Worm (Caenorhabditis elegans) whole organism, L4 larva: ENCODE data around the gene grl-25.

Source experiments
- D1046.2 ChIP-seq: fragments of 200-800 bp; sonication (Bioruptor generic); IDR thresholded peaks from 2 replicates; pipeline ENCODE4 v1.3.6; 2022; ENCODE audit warnings: missing genetic modification characterization, missing compliant biosample characterization
- F37D6.2 ChIP-seq: sonication (generic microtip); optimal IDR thresholded peaks from 2 replicates; lab custom pipeline; 2016; ENCODE audit warnings: mild to moderate bottlenecking, missing genetic modification characterization, missing compliant biosample characterization
- F49E8.2 ChIP-seq: sonication (generic microtip); optimal IDR thresholded peaks from 2 replicates; lab custom pipeline; 2016; ENCODE audit warnings: missing compliant biosample characterization, mild to moderate bottlenecking, missing genetic modification characterization, borderline replicate concordance
- Y48G9A.11 ChIP-seq: fragments of 200-800 bp; sonication (Bioruptor generic); IDR thresholded peaks from 2 replicates; pipeline ENCODE4 v1.3.6; 2022; ENCODE audit warnings: missing genetic modification reagents, missing genetic modification characterization, missing compliant biosample characterization
- Y5F2A.4 ChIP-seq: fragments of 200-800 bp; sonication (Bioruptor generic); optimal IDR thresholded peaks from 2 replicates; lab custom pipeline; 2018; ENCODE audit warnings: mild to moderate bottlenecking, missing genetic modification characterization, missing compliant biosample characterization
- Y75B8A.6 ChIP-seq: fragments of 200-800 bp; sonication (Bioruptor generic); IDR thresholded peaks from 2 replicates; pipeline ENCODE4 v1.3.6; 2022; ENCODE audit warnings: missing genetic modification reagents, missing genetic modification characterization, missing compliant biosample characterization
- ZK337.2 ChIP-seq: fragments of 200-800 bp; sonication (Bioruptor generic); IDR thresholded peaks from 2 replicates; pipeline ENCODE4 v1.3.6; 2022; ENCODE audit warnings: missing genetic modification reagents, missing genetic modification characterization, missing compliant biosample characterization
- ZK546.5 ChIP-seq, 2 experiments: sonication (generic microtip); optimal IDR thresholded peaks; 2 replicates each; lab custom pipeline; 2017; ENCODE audit warnings: missing biosample characterization in 2 of 2, missing genetic modification characterization in 2 of 2
- aly-2 ChIP-seq: sonication (generic microtip); optimal IDR thresholded peaks from 2 replicates; lab custom pipeline; 2018; ENCODE audit warnings: missing biosample characterization, missing genetic modification characterization
- ceh-20 ChIP-seq: fragments of 200-800 bp; sonication (Bioruptor generic); IDR thresholded peaks from 2 replicates; pipeline ENCODE4 v1.3.6; 2022; ENCODE audit warnings: missing genetic modification reagents, missing genetic modification characterization, missing compliant biosample characterization
- ceh-82 ChIP-seq: sonication (generic microtip); optimal IDR thresholded peaks from 2 replicates; lab custom pipeline; 2017; ENCODE audit warnings: missing biosample characterization, missing genetic modification characterization
- ces-1 ChIP-seq: fragments of 150-350 bp; sonication (generic microtip); optimal IDR thresholded peaks from 4 replicates; lab custom pipeline; 2014; ENCODE audit warnings: missing biosample characterization, missing genetic modification reagents, missing genetic modification characterization
- daf-19 ChIP-seq: fragments of 200-800 bp; sonication (Bioruptor generic); conservative IDR thresholded peaks from 2 replicates; pipeline ENCODE4 v1.3.6; 2022; ENCODE audit warnings: missing genetic modification characterization, missing compliant biosample characterization
- daf-8 ChIP-seq: fragments of 200-800 bp; sonication (Bioruptor generic); IDR thresholded peaks from 2 replicates; pipeline ENCODE4 v1.3.6; 2022; ENCODE audit warnings: missing genetic modification characterization, missing compliant biosample characterization
- dmd-6 ChIP-seq: fragments of 200-800 bp; sonication (Bioruptor generic); IDR thresholded peaks from 2 replicates; pipeline ENCODE4 v1.3.6; 2022; ENCODE audit warnings: missing genetic modification reagents, missing genetic modification characterization, missing compliant biosample characterization
- dmd-8 ChIP-seq: fragments of 200-800 bp; sonication (Bioruptor generic); IDR thresholded peaks from 2 replicates; pipeline ENCODE4 v1.3.6; 2022; ENCODE audit warnings: missing genetic modification characterization, missing compliant biosample characterization
- dmd-9 ChIP-seq: fragments of 200-800 bp; sonication (Bioruptor generic); IDR thresholded peaks from 2 replicates; pipeline ENCODE4 v1.3.6; 2022; ENCODE audit warnings: missing genetic modification reagents, missing genetic modification characterization, missing compliant biosample characterization
- duxl-1 ChIP-seq: sonication (generic microtip); optimal IDR thresholded peaks from 2 replicates; lab custom pipeline; 2016; ENCODE audit warnings: mild to moderate bottlenecking, missing genetic modification characterization, moderate library complexity, missing compliant biosample characterization; ENCODE audit not compliant: poor library complexity
- dve-1 ChIP-seq: sonication (generic microtip); optimal IDR thresholded peaks from 2 replicates; lab custom pipeline; 2017; ENCODE audit warnings: antibody characterized with exemption, mild to moderate bottlenecking, missing genetic modification characterization, missing compliant biosample characterization; ENCODE audit not compliant: insufficient read depth
- egl-27 ChIP-seq: sonication (generic microtip); optimal IDR thresholded peaks from 3 replicates; lab custom pipeline; 2017; ENCODE audit warnings: missing biosample characterization, missing genetic modification reagents, missing genetic modification characterization
- fkh-10 ChIP-seq: fragments of 150-350 bp; optimal IDR thresholded peaks from 2 replicates; lab custom pipeline; 2014; ENCODE audit warnings: missing biosample characterization, missing genetic modification reagents, missing genetic modification characterization
- fos-1 ChIP-seq: fragments of 150-350 bp; optimal IDR thresholded peaks from 2 replicates; lab custom pipeline; 2014; ENCODE audit warnings: missing biosample characterization, missing genetic modification characterization
- gei-8 ChIP-seq: fragments of 200-800 bp; sonication (Bioruptor generic); optimal IDR thresholded peaks from 2 replicates; lab custom pipeline; 2018; ENCODE audit warnings: mild to moderate bottlenecking, missing genetic modification characterization, missing compliant biosample characterization
- hlh-30 ChIP-seq: sonication (generic microtip); optimal IDR thresholded peaks from 2 replicates; lab custom pipeline; 2017; ENCODE audit warnings: antibody characterized with exemption, mild to moderate bottlenecking, missing genetic modification characterization, missing compliant biosample characterization; ENCODE audit not compliant: insufficient read depth
- lim-7 ChIP-seq: fragments of 200-800 bp; sonication (Bioruptor generic); IDR thresholded peaks from 2 replicates; pipeline ENCODE4 v1.3.6; 2022; ENCODE audit warnings: missing genetic modification characterization, missing compliant biosample characterization
- lin-15B ChIP-seq: fragments of 150-350 bp; sonication (generic microtip); optimal IDR thresholded peaks from 3 replicates; lab custom pipeline; 2014; ENCODE audit warnings: missing biosample characterization, missing genetic modification characterization
- lin-39 ChIP-seq: fragments of 150-350 bp; optimal IDR thresholded peaks from 2 replicates; lab custom pipeline; 2014; ENCODE audit warnings: missing biosample characterization, missing genetic modification reagents, missing genetic modification characterization
- madf-5 ChIP-seq, 2 experiments: fragments of 200-800 bp; sonication (Bioruptor generic); IDR thresholded peaks; 2 replicates each; pipeline ENCODE4 v1.3.6; 2022; ENCODE audit warnings: missing compliant biosample characterization in 2 of 2, missing genetic modification characterization in 2 of 2
- mdl-1 ChIP-seq, 2 experiments: fragments of 150-350 bp in 1 of 2; sonication (generic microtip) in 1 of 2; optimal IDR thresholded peaks; 2 replicates each; lab custom pipeline; 2014 to 2017; ENCODE audit warnings: missing biosample characterization in 2 of 2, missing genetic modification characterization in 2 of 2
- mxl-2 ChIP-seq: fragments of 200-800 bp; sonication (Bioruptor generic); conservative IDR thresholded peaks from 2 replicates; pipeline ENCODE4 v1.3.6; 2022; ENCODE audit warnings: missing genetic modification reagents, missing genetic modification characterization, missing compliant biosample characterization
- nhr-11 ChIP-seq: fragments of 150-350 bp; optimal IDR thresholded peaks from 2 replicates; lab custom pipeline; 2014; ENCODE audit warnings: missing biosample characterization, missing genetic modification characterization
- nhr-111 ChIP-seq: fragments of 200-800 bp; sonication (Bioruptor generic); optimal IDR thresholded peaks from 2 replicates; lab custom pipeline; 2018; ENCODE audit warnings: mild to moderate bottlenecking, missing genetic modification characterization, missing compliant biosample characterization
- nhr-28 ChIP-seq: fragments of 150-350 bp; optimal IDR thresholded peaks from 2 replicates; lab custom pipeline; 2014; ENCODE audit warnings: missing biosample characterization, missing genetic modification characterization
- nhr-48 ChIP-seq: sonication (generic microtip); optimal IDR thresholded peaks from 2 replicates; lab custom pipeline; 2016; ENCODE audit warnings: mild to moderate bottlenecking, missing genetic modification characterization, missing compliant biosample characterization
- saeg-2 ChIP-seq: fragments of 200-800 bp; sonication (Bioruptor generic); IDR thresholded peaks from 2 replicates; pipeline ENCODE4 v1.3.6; 2022; ENCODE audit warnings: missing genetic modification reagents, missing genetic modification characterization, missing compliant biosample characterization
- sdz-12 ChIP-seq: fragments of 200-800 bp; sonication (Bioruptor generic); optimal IDR thresholded peaks from 2 replicates; lab custom pipeline; 2018; ENCODE audit warnings: mild to moderate bottlenecking, missing genetic modification characterization, missing compliant biosample characterization
- snpc-4 ChIP-seq: fragments of 150-350 bp; optimal IDR thresholded peaks from 2 replicates; lab custom pipeline; 2014; ENCODE audit warnings: missing biosample characterization, missing genetic modification characterization
- spr-1 ChIP-seq: sonication (generic microtip); optimal IDR thresholded peaks from 2 replicates; lab custom pipeline; 2016; ENCODE audit warnings: mild to moderate bottlenecking, missing genetic modification characterization, missing compliant biosample characterization
- spr-3 ChIP-seq: fragments of 200-800 bp; sonication (Bioruptor generic); optimal IDR thresholded peaks from 2 replicates; lab custom pipeline; 2018; ENCODE audit warnings: mild to moderate bottlenecking, missing genetic modification characterization, missing compliant biosample characterization
- tag-97 ChIP-seq: fragments of 200-800 bp; sonication (Bioruptor generic); IDR thresholded peaks from 2 replicates; pipeline ENCODE4 v1.3.6; 2022; ENCODE audit warnings: missing genetic modification characterization, missing compliant biosample characterization
- tra-1 ChIP-seq: fragments of 200-800 bp; sonication (Bioruptor generic); IDR thresholded peaks from 2 replicates; pipeline ENCODE4 v1.3.6; 2022; ENCODE audit warnings: missing genetic modification reagents, missing genetic modification characterization, missing compliant biosample characterization
- unc-39 ChIP-seq: sonication (generic microtip); optimal IDR thresholded peaks from 2 replicates; lab custom pipeline; 2017; ENCODE audit warnings: missing biosample characterization, missing genetic modification characterization
- zag-1 ChIP-seq: fragments of 150-350 bp; optimal IDR thresholded peaks from 2 replicates; lab custom pipeline; 2014; ENCODE audit warnings: missing biosample characterization, missing genetic modification characterization
- zip-2 ChIP-seq: fragments of 150-350 bp; optimal IDR thresholded peaks from 2 replicates; lab custom pipeline; 2014; ENCODE audit warnings: missing biosample characterization, missing genetic modification characterization
- ztf-7 ChIP-seq: fragments of 150-350 bp; optimal IDR thresholded peaks from 2 replicates; lab custom pipeline; 2014; ENCODE audit warnings: missing biosample characterization, missing genetic modification characterization

The grl-25 gene

ce11 chrIII:8961993-8962392 lies at the start of gene grl-25:
Gene grl-25, plus strand, starts transcription at chrIII:8962293.
- no peak for TF ChIP-seq gei-8 (GFP tag; lab: Kevin White, UChicago)
- no peak for TF ChIP-seq zip-2
- TF ChIP-seq nhr-11 (tag; lab: Kevin White, UChicago): no peak
- TF ChIP-seq F37D6.2 (tag; lab: Kevin White, UChicago): no peak
- no peak for TF ChIP-seq spr-3 (GFP tag; lab: Kevin White, UChicago)
- TF ChIP-seq nhr-111 (GFP tag; lab: Kevin White, UChicago): no peak
- no peak for TF ChIP-seq nhr-28 (tag; lab: Kevin White, UChicago)
- no peak for TF ChIP-seq madf-5 (GFP tag; IDR thresholded peaks at IDR 0.05; lab: Robert Waterston, UW)
- no peak for TF ChIP-seq aly-2
- no peak for TF ChIP-seq mxl-2 (GFP tag; lab: Robert Waterston, UW)
- no peak for TF ChIP-seq ztf-7 (tag; lab: Kevin White, UChicago)
- no peak for TF ChIP-seq lin-15B (tag; lab: Kevin White, UChicago)
- TF ChIP-seq spr-1 (tag; lab: Kevin White, UChicago): no peak
- no peak for TF ChIP-seq mdl-1 (tag; optimal IDR thresholded peaks at IDR 0.05; lab: Kevin White, UChicago)
- TF ChIP-seq dmd-8: no peak

ce11 chrIII:8913469-8913868 lies 48.6 kb upstream of the grl-25 start, which contains the start of gene trxr-2:
Gene trxr-2, plus strand, starts transcription at chrIII:8913769.
- TF ChIP-seq Y48G9A.11 (GFP tag; lab: Robert Waterston, UW): no peak
- no peak for TF ChIP-seq D1046.2 (GFP tag; lab: Robert Waterston, UW)
- TF ChIP-seq zip-2: no peak
- no peak for TF ChIP-seq tra-1 (GFP tag; lab: Robert Waterston, UW)
- no peak for TF ChIP-seq dve-1
- TF ChIP-seq dmd-9 (GFP tag; lab: Robert Waterston, UW): no peak
- no peak for TF ChIP-seq aly-2
- no peak for TF ChIP-seq ZK337.2
- TF ChIP-seq ztf-7 (tag; lab: Kevin White, UChicago): no peak
- no peak for TF ChIP-seq ces-1 (GFP tag; lab: Kevin White, UChicago)
- no peak for TF ChIP-seq hlh-30
- TF ChIP-seq daf-8 (GFP tag; lab: Robert Waterston, UW): no peak
- TF ChIP-seq sdz-12 (GFP tag; lab: Kevin White, UChicago): no peak

ce11 chrIII:8917879-8918381 lies 44.2 kb upstream of the grl-25 start, which contains the start of gene cdc-25.3:
Gene cdc-25.3, minus strand, starts transcription at chrIII:8917929.
- no peak for TF ChIP-seq snpc-4
- TF ChIP-seq dmd-6 (GFP tag; lab: Robert Waterston, UW): no peak
- no peak for TF ChIP-seq ceh-20 (GFP tag; lab: Robert Waterston, UW)
- no peak for TF ChIP-seq unc-39 (tag; lab: Kevin White, UChicago)
- no peak for TF ChIP-seq Y5F2A.4
- no peak for TF ChIP-seq daf-19
- TF ChIP-seq zag-1: no peak
- TF ChIP-seq ZK546.5 (tag; optimal IDR thresholded peaks at IDR 0.05; lab: Kevin White, UChicago): no peak
- no peak for TF ChIP-seq fkh-10 (GFP tag; lab: Kevin White, UChicago)
- TF ChIP-seq lim-7 (GFP tag; lab: Robert Waterston, UW): no peak
- no peak for TF ChIP-seq tag-97
- TF ChIP-seq Y75B8A.6 (GFP tag; lab: Robert Waterston, UW): no peak
- TF ChIP-seq, all 104 proteins: peak for 0

- TF ChIP-seq F49E8.2 (tag; lab: Kevin White, UChicago) (no peak), duxl-1 (no peak), nhr-48 (tag; lab: Kevin White, UChicago) (no peak), ceh-82 (tag; lab: Kevin White, UChicago) (no peak), fos-1 (tag; lab: Kevin White, UChicago) (no peak), egl-27 (tag; lab: Kevin White, UChicago) (no peak), mdl-1 (tag; optimal IDR thresholded peaks at IDR 0.05; lab: Kevin White, UChicago) (no peak), lin-39 (tag; lab: Kevin White, UChicago) (no peak), saeg-2 (GFP tag; lab: Robert Waterston, UW) (no peak)
- TF ChIP-seq, all 104 proteins: peak for 0
Measured at ce11 chrIII:8919784-8920183, 42.3 kb upstream of the grl-25 start, which contains the start of gene ZK637.15. Gene ZK637.15, plus strand, starts transcription at chrIII:8920084.
